Fruit fly (Drosophila melanogaster): ENCODE results near the gene alpha-Man-Ic.

DNA sequence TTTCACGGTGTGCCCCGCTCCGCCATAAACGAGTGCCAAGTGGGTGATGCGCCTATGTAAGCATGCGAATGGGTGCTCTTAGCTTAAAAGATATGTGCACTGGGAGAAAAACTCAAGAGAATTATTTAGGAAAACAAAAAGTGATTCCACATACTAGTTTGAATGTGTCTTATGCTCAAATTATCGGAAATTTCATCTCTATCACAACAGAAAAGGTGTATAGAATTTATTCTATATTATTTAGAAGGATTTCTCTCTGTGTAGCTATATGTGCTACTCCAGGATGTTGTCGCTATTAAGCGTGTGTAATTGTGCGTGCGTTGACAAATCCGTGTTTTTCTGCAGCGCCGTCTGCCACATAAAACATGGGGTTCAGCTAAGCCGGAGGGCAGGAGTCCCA is 29.1 kb upstream of the alpha-Man-Ic start:
- TF ChIP-seq CG8478 (optimal IDR thresholded peaks at IDR 0.05) = no peak
- no peak for TF ChIP-seq CTCF (optimal IDR thresholded peaks at IDR 0.05)

Data from S2 (cell line).